Worm (Caenorhabditis elegans) whole organism, L1 larva: Measurements from ENCODE around the gene B0546.5.

Source experiments
- C16A3.4 ChIP-seq: fragments of 150-350 bp; optimal IDR thresholded peaks from 2 replicates; lab custom pipeline; 2014; ENCODE audit warnings: missing biosample characterization, missing genetic modification characterization
- C34B4.2 ChIP-seq: sonication (generic microtip); optimal IDR thresholded peaks from 2 replicates; lab custom pipeline; 2017; ENCODE audit warnings: mild to moderate bottlenecking, missing genetic modification characterization, missing compliant biosample characterization
- aha-1 ChIP-seq: fragments of 150-350 bp; optimal IDR thresholded peaks from 2 replicates; lab custom pipeline; 2014; ENCODE audit warnings: missing biosample characterization, missing genetic modification characterization
- alr-1 ChIP-seq: fragments of 200-800 bp; sonication (Bioruptor generic); optimal IDR thresholded peaks from 2 replicates; lab custom pipeline; 2018; ENCODE audit warnings: borderline replicate concordance, mild to moderate bottlenecking, missing genetic modification characterization, missing compliant biosample characterization
- ama-1 ChIP-seq: fragments of 150-350 bp; optimal IDR thresholded peaks from 2 replicates; lab custom pipeline; 2014
- blmp-1 ChIP-seq: fragments of 150-350 bp; optimal IDR thresholded peaks from 2 replicates; lab custom pipeline; 2014; ENCODE audit warnings: missing biosample characterization, missing genetic modification characterization
- ceh-63 ChIP-seq: fragments of 200-800 bp; sonication (Bioruptor generic); optimal IDR thresholded peaks from 2 replicates; lab custom pipeline; 2018; ENCODE audit warnings: mild to moderate bottlenecking, missing genetic modification characterization, missing compliant biosample characterization
- ceh-88 ChIP-seq: fragments of 200-800 bp; sonication (Bioruptor generic); IDR thresholded peaks from 2 replicates; pipeline ENCODE4 v1.3.6; 2022; ENCODE audit warnings: missing genetic modification characterization, missing compliant biosample characterization
- ces-1 ChIP-seq: fragments of 150-350 bp; optimal IDR thresholded peaks from 2 replicates; lab custom pipeline; 2014; ENCODE audit warnings: missing biosample characterization, missing genetic modification reagents, missing genetic modification characterization
- dpl-1 ChIP-seq, 3 experiments: fragments of 150-350 bp in 2 of 3; sonication (generic microtip) in 1 of 3; optimal IDR thresholded peaks; 2 replicates each; lab custom pipeline; 2014 to 2017; ENCODE audit warnings: missing biosample characterization in 3 of 3, missing genetic modification characterization in 3 of 3, missing genetic modification reagents in 3 of 3
- dsc-1 ChIP-seq: sonication (generic microtip); optimal IDR thresholded peaks from 2 replicates; lab custom pipeline; 2016; ENCODE audit warnings: mild to moderate bottlenecking, missing genetic modification characterization, missing compliant biosample characterization
- efl-3 ChIP-seq: fragments of 200-800 bp; sonication (Bioruptor generic); optimal IDR thresholded peaks from 2 replicates; lab custom pipeline; 2018; ENCODE audit warnings: mild to moderate bottlenecking, missing genetic modification characterization, missing compliant biosample characterization
- egl-27 ChIP-seq, 2 experiments: fragments of 150-350 bp in 1 of 2; sonication (generic microtip); optimal IDR thresholded peaks; 3 replicates each; lab custom pipeline; 2017 to 2018; ENCODE audit warnings: missing biosample characterization in 2 of 2, missing genetic modification characterization in 2 of 2, missing genetic modification reagents in 2 of 2
- ets-5 ChIP-seq: fragments of 200-800 bp; sonication (Bioruptor generic); IDR thresholded peaks from 2 replicates; pipeline ENCODE4 v1.3.6; 2022; ENCODE audit warnings: missing genetic modification characterization, missing compliant biosample characterization
- fkh-10 ChIP-seq: sonication (generic microtip); optimal IDR thresholded peaks from 2 replicates; lab custom pipeline; 2017; ENCODE audit warnings: missing biosample characterization, missing genetic modification reagents, missing genetic modification characterization
- fkh-4 ChIP-seq: sonication (generic microtip); optimal IDR thresholded peaks from 2 replicates; lab custom pipeline; 2016; ENCODE audit warnings: missing compliant biosample characterization, missing genetic modification characterization, borderline replicate concordance
- fkh-8 ChIP-seq: sonication (generic microtip); optimal IDR thresholded peaks from 2 replicates; lab custom pipeline; 2016; ENCODE audit warnings: mild to moderate bottlenecking, missing genetic modification characterization, missing compliant biosample characterization
- fos-1 ChIP-seq: fragments of 150-350 bp; optimal IDR thresholded peaks from 2 replicates; lab custom pipeline; 2014; ENCODE audit warnings: missing biosample characterization, missing genetic modification characterization
- grh-1 ChIP-seq: fragments of 200-800 bp; sonication (Bioruptor generic); IDR thresholded peaks from 2 replicates; pipeline ENCODE4 v1.3.6; 2022; ENCODE audit warnings: missing genetic modification reagents, missing genetic modification characterization, missing compliant biosample characterization
- hpl-2 ChIP-seq: fragments of 150-350 bp; optimal IDR thresholded peaks from 2 replicates; lab custom pipeline; 2014; ENCODE audit warnings: missing biosample characterization, missing genetic modification reagents, missing genetic modification characterization
- jun-1 ChIP-seq: fragments of 150-350 bp; optimal IDR thresholded peaks from 2 replicates; lab custom pipeline; 2014; ENCODE audit warnings: missing biosample characterization, missing genetic modification reagents, missing genetic modification characterization
- lin-13 ChIP-seq: fragments of 150-350 bp; optimal IDR thresholded peaks from 2 replicates; lab custom pipeline; 2014; ENCODE audit warnings: missing biosample characterization, missing genetic modification reagents, missing genetic modification characterization
- lin-14 ChIP-seq: fragments of 200-800 bp; sonication (Bioruptor generic); optimal IDR thresholded peaks from 2 replicates; lab custom pipeline; 2018; ENCODE audit warnings: mild to moderate bottlenecking, missing genetic modification characterization, moderate library complexity, missing compliant biosample characterization
- lin-15B ChIP-seq: fragments of 150-350 bp; sonication (generic microtip); optimal IDR thresholded peaks from 3 replicates; lab custom pipeline; 2014; ENCODE audit warnings: missing biosample characterization, missing genetic modification characterization
- mab-9 ChIP-seq: fragments of 200-800 bp; sonication (Bioruptor generic); IDR thresholded peaks from 2 replicates; pipeline ENCODE4 v1.3.6; 2022; ENCODE audit warnings: missing genetic modification reagents, missing genetic modification characterization, missing compliant biosample characterization
- mdl-1 ChIP-seq, 2 experiments: fragments of 150-350 bp; optimal IDR thresholded peaks; 2 replicates each; lab custom pipeline; 2014 to 2017; ENCODE audit warnings: missing biosample characterization in 2 of 2, missing genetic modification characterization in 2 of 2, inconsistent platforms in 1 of 2
- mep-1 ChIP-seq: fragments of 150-350 bp; optimal IDR thresholded peaks from 2 replicates; lab custom pipeline; 2014; ENCODE audit warnings: missing biosample characterization, missing genetic modification characterization
- nhr-11 ChIP-seq: fragments of 150-350 bp; optimal IDR thresholded peaks from 2 replicates; lab custom pipeline; 2014; ENCODE audit warnings: missing biosample characterization, missing genetic modification characterization
- nhr-19 ChIP-seq: fragments of 200-800 bp; sonication (Bioruptor generic); conservative IDR thresholded peaks from 2 replicates; pipeline ENCODE4 v1.3.6; 2022; ENCODE audit warnings: missing genetic modification characterization, missing compliant biosample characterization
- nhr-20 ChIP-seq: sonication (generic microtip); optimal IDR thresholded peaks from 2 replicates; lab custom pipeline; 2016; ENCODE audit warnings: mild to moderate bottlenecking, missing genetic modification characterization, missing compliant biosample characterization
- nhr-237 ChIP-seq: fragments of 150-350 bp; optimal IDR thresholded peaks from 2 replicates; lab custom pipeline; 2014; ENCODE audit warnings: missing biosample characterization, missing genetic modification characterization
- nhr-28 ChIP-seq: fragments of 150-350 bp; optimal IDR thresholded peaks from 2 replicates; lab custom pipeline; 2014; ENCODE audit warnings: missing biosample characterization, missing genetic modification characterization
- nhr-47 ChIP-seq: sonication (generic microtip); optimal IDR thresholded peaks from 2 replicates; lab custom pipeline; 2016; ENCODE audit warnings: mild to moderate bottlenecking, missing genetic modification characterization, moderate library complexity, missing compliant biosample characterization
- nhr-71 ChIP-seq: sonication (generic microtip); optimal IDR thresholded peaks from 2 replicates; lab custom pipeline; 2016; ENCODE audit warnings: mild to moderate bottlenecking, missing genetic modification characterization, moderate library complexity, missing compliant biosample characterization
- nhr-76 ChIP-seq: sonication (generic microtip); optimal IDR thresholded peaks from 2 replicates; lab custom pipeline; 2017; ENCODE audit warnings: missing biosample characterization, missing genetic modification characterization
- nhr-77 ChIP-seq: fragments of 150-350 bp; optimal IDR thresholded peaks from 2 replicates; lab custom pipeline; 2014; ENCODE audit warnings: missing biosample characterization, missing genetic modification characterization
- nhr-84 ChIP-seq: sonication (generic microtip); optimal IDR thresholded peaks from 2 replicates; lab custom pipeline; 2017; ENCODE audit warnings: missing biosample characterization, missing genetic modification characterization
- nhr-85 ChIP-seq: sonication (generic microtip); peaks from one replicate; lab custom pipeline; 2016; ENCODE audit warnings: missing genetic modification characterization, inconsistent platforms, missing compliant biosample characterization
- nhr-90 ChIP-seq: sonication (generic microtip); optimal IDR thresholded peaks from 2 replicates; lab custom pipeline; 2016; ENCODE audit warnings: mild to moderate bottlenecking, missing genetic modification characterization, missing compliant biosample characterization; ENCODE audit not compliant: poor library complexity
- pag-3 ChIP-seq: sonication (generic microtip); optimal IDR thresholded peaks from 2 replicates; lab custom pipeline; 2017; ENCODE audit warnings: missing genetic modification characterization, mild to moderate bottlenecking, missing compliant biosample characterization, antibody characterized with exemption, borderline replicate concordance; ENCODE audit not compliant: insufficient read depth
- pqm-1 ChIP-seq: sonication (generic microtip); optimal IDR thresholded peaks from 3 replicates; lab custom pipeline; 2017; ENCODE audit warnings: missing biosample characterization, missing genetic modification characterization
- snu-23 ChIP-seq: sonication (generic microtip); optimal IDR thresholded peaks from 2 replicates; lab custom pipeline; 2016; ENCODE audit warnings: missing genetic modification characterization, missing compliant biosample characterization
- sox-4 ChIP-seq: sonication (generic microtip); optimal IDR thresholded peaks from 2 replicates; lab custom pipeline; 2016; ENCODE audit warnings: missing genetic modification characterization, missing compliant biosample characterization
- sptf-1 ChIP-seq: fragments of 150-350 bp; optimal IDR thresholded peaks from 2 replicates; lab custom pipeline; 2014; ENCODE audit warnings: missing biosample characterization, missing genetic modification characterization
- tbx-2 ChIP-seq: sonication (generic microtip); optimal IDR thresholded peaks from 2 replicates; lab custom pipeline; 2016; ENCODE audit warnings: missing genetic modification characterization, missing compliant biosample characterization
- tlp-1 ChIP-seq: fragments of 150-350 bp; optimal IDR thresholded peaks from 2 replicates; lab custom pipeline; 2014; ENCODE audit warnings: missing biosample characterization, missing genetic modification characterization
- unc-130 ChIP-seq: fragments of 150-350 bp; optimal IDR thresholded peaks from 2 replicates; lab custom pipeline; 2017; ENCODE audit warnings: missing biosample characterization, missing genetic modification characterization, inconsistent platforms
- unc-30 ChIP-seq: sonication (generic microtip); optimal IDR thresholded peaks from 2 replicates; lab custom pipeline; 2017; ENCODE audit warnings: missing biosample characterization, missing genetic modification characterization
- unc-86 ChIP-seq: sonication (generic microtip); optimal IDR thresholded peaks from 2 replicates; lab custom pipeline; 2016; ENCODE audit warnings: missing genetic modification characterization, missing compliant biosample characterization
- unc-98 ChIP-seq: fragments of 200-800 bp; sonication (Bioruptor generic); IDR thresholded peaks from 2 replicates; pipeline ENCODE4 v1.3.6; 2022; ENCODE audit warnings: missing genetic modification characterization, missing compliant biosample characterization
- vab-15 ChIP-seq: sonication (generic microtip); optimal IDR thresholded peaks from 2 replicates; lab custom pipeline; 2017; ENCODE audit warnings: missing genotype, mild to moderate bottlenecking, missing genetic modification characterization, missing compliant biosample characterization
- zag-1 ChIP-seq: fragments of 150-350 bp; optimal IDR thresholded peaks from 2 replicates; lab custom pipeline; 2014; ENCODE audit warnings: missing biosample characterization, missing genetic modification characterization
- zip-4 ChIP-seq: fragments of 200-800 bp; sonication (Bioruptor generic); optimal IDR thresholded peaks from 2 replicates; lab custom pipeline; 2018; ENCODE audit warnings: mild to moderate bottlenecking, missing genetic modification characterization, moderate library complexity, missing compliant biosample characterization
- ztf-11 ChIP-seq, 2 experiments: sonication (generic microtip); optimal IDR thresholded peaks; 2 replicates each; lab custom pipeline; 2016 to 2017; ENCODE audit warnings: missing genetic modification characterization in 2 of 2, missing biosample characterization in 1 of 2, missing compliant biosample characterization in 1 of 2

B0546.5 gene

DNA sequence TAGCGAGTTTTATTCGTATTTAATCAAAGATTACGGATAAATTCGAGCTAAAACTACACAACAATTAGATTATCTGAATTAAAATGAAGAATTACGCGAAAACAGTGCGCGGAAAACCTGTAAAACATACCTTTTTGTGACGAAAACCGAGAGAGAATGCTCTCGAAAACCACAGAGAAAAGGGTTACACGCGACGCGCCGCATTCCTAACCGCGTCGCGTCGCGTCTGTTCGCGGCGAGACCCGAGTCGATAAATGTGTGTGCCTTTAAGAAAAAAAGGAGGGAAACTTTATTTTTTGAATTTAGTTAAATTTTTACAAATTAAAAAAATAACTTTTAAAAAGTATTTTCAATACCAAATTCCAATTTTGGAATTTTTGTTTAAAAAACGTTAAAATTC lies 51.2 kb downstream of the B0546.5 start, which contains the start of gene hrpa-1 (continued):
- TF ChIP-seq C16A3.4 (tag; lab: Kevin White, UChicago) (peak; percentile 88), zip-4 (peak; percentile 12), alr-1 (no peak), ama-1 (lab: Kevin White, UChicago) (no peak), nhr-84 (tag; lab: Kevin White, UChicago) (no peak), vab-15 (tag; lab: Kevin White, UChicago) (no peak), fkh-10 (GFP tag; lab: Kevin White, UChicago) (peak; percentile 48), lin-13 (GFP tag; lab: Kevin White, UChicago) (peak; percentile 85), nhr-20 (tag; lab: Kevin White, UChicago) (peak; percentile 85), fos-1 (tag; lab: Kevin White, UChicago) (peak; percentile 76), nhr-28 (tag; lab: Kevin White, UChicago) (no peak), unc-130 (peak; percentile 29), ztf-11 (tag; optimal IDR thresholded peaks at IDR 0.05; lab: Kevin White, UChicago) (peak in 1 of 2 experiments; percentile 69), mep-1 (peak; percentile 94), nhr-19 (GFP tag; lab: Robert Waterston, UW) (peak; percentile 88), ceh-63 (GFP tag; lab: Kevin White, UChicago) (no peak), snu-23 (GFP tag; lab: Kevin White, UChicago) (peak; percentile 89), aha-1 (peak; percentile 13), nhr-90 (tag; lab: Kevin White, UChicago) (peak; percentile 80), mab-9 (GFP tag; lab: Robert Waterston, UW) (peak; percentile 55; the same call in 1 of the 2 replicates), unc-86 (peak; percentile 85), ets-5 (no peak), nhr-11 (tag; lab: Kevin White, UChicago) (peak; percentile 23), nhr-76 (tag; lab: Kevin White, UChicago) (no peak), sox-4 (tag; lab: Kevin White, UChicago) (peak; percentile 59), pqm-1 (tag; lab: Kevin White, UChicago) (no peak), C34B4.2 (no peak), jun-1 (peak; percentile 75), dpl-1 (GFP tag; optimal IDR thresholded peaks at IDR 0.05; lab: Kevin White, UChicago) (peak; percentile 96 to 98 (median 97)), nhr-47 (tag; lab: Kevin White, UChicago) (peak; percentile 92), fkh-4 (peak; percentile 36), grh-1 (peak; percentile 78), nhr-85 (peak; percentile 87), lin-14 (GFP tag; lab: Kevin White, UChicago) (peak; percentile 87), tlp-1 (no peak), zag-1 (tag; lab: Kevin White, UChicago) (peak; percentile 31), fkh-8 (tag; lab: Kevin White, UChicago) (peak; percentile 87), pag-3 (tag; lab: Kevin White, UChicago) (no peak), unc-98 (GFP tag; lab: Robert Waterston, UW) (no peak), nhr-71 (peak; percentile 93), egl-27 (tag; optimal IDR thresholded peaks at IDR 0.05; lab: Kevin White, UChicago) (no peak), mdl-1 (tag; optimal IDR thresholded peaks at IDR 0.05; lab: Kevin White, UChicago) (peak in 1 of 2 experiments; percentile 75), unc-30 (tag; lab: Kevin White, UChicago) (no peak), ceh-88 (peak; percentile 54; the same call in 1 of the 2 replicates), tbx-2 (tag; lab: Kevin White, UChicago) (peak; percentile 88), nhr-237 (tag; lab: Kevin White, UChicago) (peak; percentile 40), ces-1 (GFP tag; lab: Kevin White, UChicago) (no peak), sptf-1 (no peak), nhr-77 (peak; percentile 73), efl-3 (GFP tag; lab: Kevin White, UChicago) (no peak), blmp-1 (tag; lab: Kevin White, UChicago) (peak; percentile 84), lin-15B (tag; lab: Kevin White, UChicago) (peak; percentile 82), hpl-2 (GFP tag; lab: Kevin White, UChicago) (no peak), dsc-1 (tag; lab: Kevin White, UChicago) (peak; percentile 83)
